Worm (Caenorhabditis elegans) whole organism, L4/young adult: ENCODE results near the gene C40A11.3.
"Not testable (repeated sequence)": the region's sequence is repeated elsewhere in the genome, so short reads cannot be mapped to it uniquely, and the experiment has no call there.

ENCODE experiments used
- W03F9.2 ChIP-seq: fragments of 150-350 bp; optimal IDR thresholded peaks from 2 replicates; lab custom pipeline; 2014; ENCODE audit warnings: missing biosample characterization, missing genetic modification characterization
- him-1 ChIP-seq: sonication (generic microtip); optimal IDR thresholded peaks from 2 replicates; lab custom pipeline; 2016; ENCODE audit warnings: missing genotype, missing genetic modification reagents, missing genetic modification characterization, missing compliant biosample characterization

DNA sequence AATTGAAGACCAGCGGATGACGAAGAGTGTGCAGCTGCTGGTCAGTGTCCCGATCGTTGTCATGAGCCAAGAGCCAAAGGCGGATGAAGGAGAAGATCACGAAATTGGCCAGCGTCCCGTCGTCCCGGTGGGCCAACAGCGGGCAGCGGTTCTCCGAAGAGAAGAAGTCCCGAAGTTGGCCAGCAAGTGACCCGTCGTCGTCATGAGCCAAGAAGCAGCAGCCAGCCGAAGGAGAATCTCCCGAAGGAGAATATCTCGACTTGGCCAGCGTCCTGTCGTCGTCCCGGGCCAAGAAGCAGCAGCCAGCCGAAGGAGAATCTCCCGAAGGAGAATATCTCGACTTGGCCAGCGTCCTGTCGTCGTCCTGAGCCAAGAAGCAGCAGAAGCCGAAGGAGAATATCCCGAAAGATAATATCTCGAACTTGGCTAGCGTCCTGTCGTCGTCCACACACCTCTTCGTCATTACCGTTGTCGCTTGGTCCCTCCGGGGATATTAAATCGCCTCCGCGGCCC lies 22.5 kb downstream of the C40A11.3 start, which contains the start of gene C33C12.11:
- not testable (repeated sequence) for TF ChIP-seq him-1 (tag; lab: Kevin White, UChicago); W03F9.2
